Fruit fly (Drosophila melanogaster) whole organism, pupa: ENCODE results near the gene eIF2Bbeta.

ENCODE experiments used
- CG10348 ChIP-seq: fragments of 200-800 bp; sonication (Bioruptor generic); IDR thresholded peaks from 2 replicates; pipeline ENCODE4 v1.3.6; 2022; ENCODE audit warnings: missing biosample characterization, missing genetic modification characterization
- CG12605 ChIP-seq: fragments of 200-800 bp; sonication (Bioruptor generic); IDR thresholded peaks from 2 replicates; pipeline ENCODE4 v1.3.6; 2022; ENCODE audit warnings: missing biosample characterization, missing genetic modification characterization
- CG13204 ChIP-seq: fragments of 200-800 bp; sonication (Bioruptor generic); optimal IDR thresholded peaks from 2 replicates; lab custom pipeline; 2018; ENCODE audit warnings: missing biosample characterization, mild to moderate bottlenecking, missing genetic modification characterization, moderate library complexity
- CG14655 ChIP-seq: fragments of 200-800 bp; sonication (Bioruptor generic); optimal IDR thresholded peaks from 3 replicates; lab custom pipeline; 2017; ENCODE audit warnings: mild to moderate bottlenecking, missing biosample characterization, missing genetic modification reagents, missing genetic modification characterization
- CG15710 ChIP-seq: fragments of 200-800 bp; sonication (Bioruptor generic); optimal IDR thresholded peaks from 2 replicates; lab custom pipeline; 2018; ENCODE audit warnings: missing biosample characterization, mild to moderate bottlenecking, missing genetic modification characterization, moderate library complexity
- CG17806 ChIP-seq: fragments of 200-800 bp; sonication (Bioruptor generic); optimal IDR thresholded peaks from 2 replicates; lab custom pipeline; 2018; ENCODE audit warnings: missing biosample characterization, mild to moderate bottlenecking, missing genetic modification characterization, moderate library complexity
- CG32121 ChIP-seq: fragments of 200-800 bp; sonication (Bioruptor generic); IDR thresholded peaks from 2 replicates; pipeline ENCODE4 v1.3.6; 2022; ENCODE audit warnings: missing biosample characterization, missing genetic modification characterization
- CG34367 ChIP-seq: fragments of 200-800 bp; sonication (Bioruptor generic); optimal IDR thresholded peaks from 2 replicates; lab custom pipeline; 2018; ENCODE audit warnings: missing biosample characterization, mild to moderate bottlenecking, missing genetic modification characterization
- CG4496 ChIP-seq: fragments of 200-800 bp; sonication (Bioruptor generic); IDR thresholded peaks from 3 replicates; pipeline ENCODE4 v1.3.6; 2022; ENCODE audit warnings: missing biosample characterization, missing genetic modification characterization
- CG8159 ChIP-seq: fragments of 200-800 bp; sonication (Bioruptor generic); optimal IDR thresholded peaks from 3 replicates; lab custom pipeline; 2018; ENCODE audit warnings: missing biosample characterization, mild to moderate bottlenecking, missing genetic modification characterization, moderate library complexity
- CG8301 ChIP-seq: fragments of 200-800 bp; sonication (Bioruptor generic); optimal IDR thresholded peaks from 2 replicates; lab custom pipeline; 2018; ENCODE audit warnings: missing biosample characterization, mild to moderate bottlenecking, missing genetic modification characterization
- CG9948 ChIP-seq: fragments of 200-800 bp; sonication (Bioruptor generic); optimal IDR thresholded peaks from 2 replicates; lab custom pipeline; 2018; ENCODE audit warnings: missing biosample characterization, mild to moderate bottlenecking, missing genetic modification characterization, moderate library complexity
- D1 ChIP-seq: fragments of 200-800 bp; sonication (Bioruptor generic); optimal IDR thresholded peaks from 2 replicates; lab custom pipeline; 2018; ENCODE audit warnings: missing biosample characterization, mild to moderate bottlenecking, missing genetic modification characterization, moderate library complexity
- EcR ChIP-seq: fragments of 200-800 bp; sonication (Bioruptor generic); optimal IDR thresholded peaks from 3 replicates; lab custom pipeline; 2019; ENCODE audit warnings: missing biosample characterization, missing genetic modification characterization, mild to moderate bottlenecking, moderate library complexity, missing genetic modification reagents
- Ets98B ChIP-seq: fragments of 200-800 bp; sonication (Bioruptor generic); IDR thresholded peaks from 2 replicates; pipeline ENCODE4 v1.3.6; 2022; ENCODE audit warnings: missing biosample characterization, missing genetic modification characterization
- Pif1A ChIP-seq: fragments of 200-800 bp; sonication (Bioruptor generic); optimal IDR thresholded peaks from 3 replicates; lab custom pipeline; 2016; ENCODE audit warnings: missing biosample characterization, missing genetic modification characterization
- Pif1B ChIP-seq: fragments of 200-800 bp; sonication (Bioruptor generic); optimal IDR thresholded peaks from 3 replicates; lab custom pipeline; 2016; ENCODE audit warnings: missing biosample characterization, missing genetic modification characterization
- Snoo ChIP-seq: fragments of 200-800 bp; sonication (Bioruptor generic); optimal IDR thresholded peaks from 3 replicates; lab custom pipeline; 2017; ENCODE audit warnings: missing biosample characterization, mild to moderate bottlenecking, missing genetic modification characterization, inconsistent platforms
- fd96Ca ChIP-seq: fragments of 200-800 bp; sonication (Bioruptor generic); IDR thresholded peaks from 3 replicates; pipeline ENCODE4 v1.3.6; 2022; ENCODE audit warnings: missing biosample characterization, missing genetic modification characterization
- gl ChIP-seq: fragments of 200-800 bp; sonication (Bioruptor generic); optimal IDR thresholded peaks from 2 replicates; lab custom pipeline; 2018; ENCODE audit warnings: missing biosample characterization, mild to moderate bottlenecking, missing genetic modification characterization
- rn ChIP-seq: fragments of 200-800 bp; sonication (Bioruptor generic); IDR thresholded peaks from 2 replicates; pipeline ENCODE4 v1.3.6; 2022; ENCODE audit warnings: missing biosample characterization, missing genetic modification characterization

eIF2Bbeta gene

dm6 chrX:2738663-2739062 lies 34.3 kb downstream of the eIF2Bbeta start, which contains the start of gene crm:
TSS of gene crm (minus strand) at chrX:2738773.
- no peak for TF ChIP-seq Pif1A
- TF ChIP-seq Pif1B (GFP tag; lab: Kevin White, UChicago), result no peak
- TF ChIP-seq EcR, result no peak
- no peak for TF ChIP-seq CG34367 (tag; lab: Kevin White, UChicago)
- TF ChIP-seq CG17806 (tag; lab: Kevin White, UChicago), result no peak
- TF ChIP-seq Ets98B, result no peak
- TF ChIP-seq CG4496, result 0 out of 3 replicates have a peak, but pooled peaks have one; percentile 24
- no peak for TF ChIP-seq CG15710 (tag; lab: Kevin White, UChicago)
- no peak for TF ChIP-seq CG8159

DNA sequence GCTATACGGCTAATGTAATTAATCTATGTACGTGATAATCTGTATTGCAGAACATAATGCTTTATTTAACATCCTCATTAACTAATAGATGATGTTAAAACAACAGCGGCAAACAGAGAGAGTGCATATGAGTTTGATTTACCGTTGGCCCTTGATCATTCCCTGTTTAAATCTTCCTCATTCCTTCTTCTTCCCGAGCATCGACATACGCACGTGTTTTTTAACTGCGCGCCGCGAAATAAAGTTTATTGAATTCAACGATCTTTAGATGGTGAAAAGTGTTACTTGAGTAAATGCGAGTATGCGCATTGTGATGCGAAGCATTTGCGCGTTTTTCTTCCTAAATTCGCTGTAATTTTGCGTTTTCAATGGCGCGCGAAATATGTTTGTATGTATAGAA lies 35.7 kb downstream of the eIF2Bbeta start, which contains the start of gene kirre:
TSS of gene kirre (plus strand) at position 301 of the 400 bp plus-strand sequence.
- no peak for TF ChIP-seq Pif1B (GFP tag; lab: Kevin White, UChicago)
- no peak for TF ChIP-seq CG10348
- no peak for TF ChIP-seq CG32121 (GFP tag; lab: Robert Waterston, UW)
- TF ChIP-seq CG8301 (tag; lab: Kevin White, UChicago), result no peak
- no peak for TF ChIP-seq Snoo (tag; lab: Kevin White, UChicago)
- no peak for TF ChIP-seq CG8159
- TF ChIP-seq CG12605 (GFP tag; lab: Robert Waterston, UW), result no peak
- TF ChIP-seq gl, result no peak
- TF ChIP-seq CG13204, result no peak
- no peak for TF ChIP-seq CG14655 (GFP tag; lab: Kevin White, UChicago)
- TF ChIP-seq CG15710 (tag; lab: Kevin White, UChicago), result no peak
- TF ChIP-seq CG9948 (tag; lab: Kevin White, UChicago), result no peak
- no peak for TF ChIP-seq EcR
- no peak for TF ChIP-seq rn (GFP tag; lab: Robert Waterston, UW)
- TF ChIP-seq Pif1A, result no peak
- no peak for TF ChIP-seq CG4496

dm6 chrX:2742067-2742466 lies 37.7 kb downstream of the eIF2Bbeta start:
- TF ChIP-seq CG8301 (tag; lab: Kevin White, UChicago) (peak; percentile 3), EcR (no peak), Pif1A (peak; percentile 50), Pif1B (GFP tag; lab: Kevin White, UChicago) (peak; percentile 55), CG32121 (GFP tag; lab: Robert Waterston, UW) (peak; percentile 45; the same call in 1 of the 2 replicates), D1 (no peak), Ets98B (peak; percentile 62; the same call in 1 of the 2 replicates), CG12605 (GFP tag; lab: Robert Waterston, UW) (peak; percentile 85), CG14655 (GFP tag; lab: Kevin White, UChicago) (no peak), CG4496 (peak; percentile 59; the same call in 2 of the 3 replicates), CG8159 (peak; percentile 12), gl (peak; percentile 65), CG9948 (tag; lab: Kevin White, UChicago) (peak; percentile 8), CG10348 (no peak), CG15710 (tag; lab: Kevin White, UChicago) (peak; percentile 41), CG34367 (tag; lab: Kevin White, UChicago) (peak; percentile 30)

- TF ChIP-seq CG10348 (no peak), CG12605 (GFP tag; lab: Robert Waterston, UW) (peak; percentile 25; the same call in 1 of the 2 replicates), CG4496 (peak; percentile 79), Pif1A (peak; percentile 17), Ets98B (peak; percentile 80), CG32121 (GFP tag; lab: Robert Waterston, UW) (peak; percentile 75), fd96Ca (GFP tag; lab: Robert Waterston, UW) (peak; percentile 74), rn (GFP tag; lab: Robert Waterston, UW) (no peak), Snoo (tag; lab: Kevin White, UChicago) (peak; percentile 1), gl (no peak), D1 (no peak)
These were observed 38.6 kb downstream of the eIF2Bbeta start for dm6 chrX:2743020-2743419.

dm6 chrX:2743601-2744000 lies 39.2 kb downstream of the eIF2Bbeta start:
- TF ChIP-seq EcR, result no peak
- no peak for TF ChIP-seq Pif1A
- TF ChIP-seq CG12605 (GFP tag; lab: Robert Waterston, UW), result 0 out of 2 replicates have a peak, but pooled peaks have one; percentile 4
- TF ChIP-seq CG34367 (tag; lab: Kevin White, UChicago), result no peak
- no peak for TF ChIP-seq rn (GFP tag; lab: Robert Waterston, UW)
- no peak for TF ChIP-seq gl
- TF ChIP-seq, all 21 proteins: peak for 1

DNA sequence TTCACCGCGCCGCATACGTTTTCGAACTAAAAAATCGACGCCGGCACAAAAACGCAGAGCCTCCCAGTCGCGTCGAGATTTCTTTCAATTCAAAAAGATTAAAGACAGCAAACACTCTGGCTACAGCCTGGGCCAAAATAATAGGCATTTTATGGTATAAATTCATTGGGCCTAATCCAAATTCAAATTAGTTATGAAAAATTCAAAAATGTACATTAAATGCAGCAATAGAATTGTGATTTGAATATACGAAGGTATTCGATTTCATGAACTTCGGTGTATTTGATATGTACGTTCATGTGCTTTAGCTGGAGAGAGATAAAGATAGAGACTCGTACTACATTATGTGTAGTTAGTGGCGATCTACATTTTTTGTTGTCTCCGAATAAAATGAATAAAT lies 39.7 kb downstream of the eIF2Bbeta start, which contains the start of gene Syx4:
TSS of gene Syx4 (minus strand) at position 35 of the 400 bp plus-strand sequence.
- peak; percentile 78 for TF ChIP-seq gl
- TF ChIP-seq CG15710 (tag; lab: Kevin White, UChicago), result peak; percentile 90
- peak; percentile 79 for TF ChIP-seq Snoo (tag; lab: Kevin White, UChicago)
- TF ChIP-seq Pif1A, result peak; percentile 91
- peak; percentile 89 for TF ChIP-seq CG14655 (GFP tag; lab: Kevin White, UChicago)
- peak; percentile 30 for TF ChIP-seq CG13204
- peak; percentile 96 for TF ChIP-seq CG12605 (GFP tag; lab: Robert Waterston, UW)
- peak; percentile 86 for TF ChIP-seq rn (GFP tag; lab: Robert Waterston, UW)
- TF ChIP-seq CG8159, result peak; percentile 90
- TF ChIP-seq EcR, result no peak
- peak; percentile 64 for TF ChIP-seq D1
- peak; percentile 91 for TF ChIP-seq fd96Ca (GFP tag; lab: Robert Waterston, UW)
- peak; percentile 98 for TF ChIP-seq CG4496
- peak; percentile 89 for TF ChIP-seq CG34367 (tag; lab: Kevin White, UChicago)
- TF ChIP-seq CG9948 (tag; lab: Kevin White, UChicago), result peak; percentile 82
- TF ChIP-seq CG17806 (tag; lab: Kevin White, UChicago), result peak; percentile 88
- peak; percentile 94 for TF ChIP-seq CG32121 (GFP tag; lab: Robert Waterston, UW)
- peak; percentile 76 for TF ChIP-seq CG10348
- TF ChIP-seq Pif1B (GFP tag; lab: Kevin White, UChicago), result peak; percentile 92
- peak; percentile 96 for TF ChIP-seq Ets98B
- peak; percentile 87 for TF ChIP-seq CG8301 (tag; lab: Kevin White, UChicago)
